Fruit fly (Drosophila melanogaster): ENCODE results near the gene MnM.

The MnM gene

dm6 chr3L:3141411-3141810 is 37.0 kb downstream of the MnM start (continued):
- TF ChIP-seq CG9817 (tag; optimal IDR thresholded peaks at IDR 0.05) (no peak), CG7745 (tag; optimal IDR thresholded peaks at IDR 0.05) (peak; percentile 64), gcm (GFP tag; optimal IDR thresholded peaks at IDR 0.05) (peak; percentile 64), CG10321 (GFP tag; IDR thresholded peaks at IDR 0.05) (no peak), CG4328 (GFP tag; optimal IDR thresholded peaks at IDR 0.05) (no peak), sim (GFP tag; IDR thresholded peaks at IDR 0.05) (peak; percentile 36; the same call in 1 of the 2 replicates)

dm6 chr3L:3134064-3134545 is 44.3 kb downstream of the MnM start:
- TF ChIP-seq Trl (optimal IDR thresholded peaks at IDR 0.05) (peak; percentile 49 to 69), Trl (GFP tag; optimal IDR thresholded peaks at IDR 0.05) (no peak), CG12391 (tag; optimal IDR thresholded peaks at IDR 0.05) (peak; percentile 29), Hsf (GFP tag; optimal IDR thresholded peaks at IDR 0.05) (no peak), CG34224 (GFP tag; IDR thresholded peaks at IDR 0.05; ENCODE audit: partially characterized antibody) (peak; percentile 40; the same call in 1 of the 3 replicates), ken (GFP tag; IDR thresholded peaks at IDR 0.05) (no peak), Nf-YC (tag; optimal IDR thresholded peaks at IDR 0.05) (no peak), Dad (GFP tag; optimal IDR thresholded peaks at IDR 0.05) (no peak), CG10147 (GFP tag; optimal IDR thresholded peaks at IDR 0.05) (no peak), Dbx (GFP tag; IDR thresholded peaks at IDR 0.05) (peak; percentile 50; the same call in 1 of the 3 replicates), otp (GFP tag; IDR thresholded peaks at IDR 0.05) (peak; percentile 15; the same call in 1 of the 3 replicates), nau (GFP tag; optimal IDR thresholded peaks at IDR 0.05) (peak; percentile 9), D19B (GFP tag; optimal IDR thresholded peaks at IDR 0.05) (peak; percentile 93), gce (GFP tag; IDR thresholded peaks at IDR 0.05) (no peak), sr (GFP tag; IDR thresholded peaks at IDR 0.05) (no peak), salm (tag; optimal IDR thresholded peaks at IDR 0.05) (no peak), trh (GFP tag; optimal IDR thresholded peaks at IDR 0.05) (no peak), Blimp-1 (GFP tag; optimal IDR thresholded peaks at IDR 0.05) (peak; percentile 3), CG9932 (GFP tag; IDR thresholded peaks at IDR 0.05) (peak; percentile 3; the same call in 1 of the 2 replicates), CrebB (tag; optimal IDR thresholded peaks at IDR 0.05) (peak; percentile 5), CG12071 (GFP tag; optimal IDR thresholded peaks at IDR 0.05) (peak; percentile 26), CG2875 (GFP tag; optimal IDR thresholded peaks at IDR 0.05) (no peak), grau (tag; optimal IDR thresholded peaks at IDR 0.05) (peak; percentile 35), NFAT (GFP tag; IDR thresholded peaks at IDR 0.05) (peak; percentile 41; the same call in 1 of the 2 replicates), CG12659 (GFP tag; optimal IDR thresholded peaks at IDR 0.05) (peak; percentile 2), PHDP (tag; optimal IDR thresholded peaks at IDR 0.05) (peak; percentile 14), CG7556 (GFP tag; optimal IDR thresholded peaks at IDR 0.05) (peak; percentile 42), CG11695 (GFP tag; IDR thresholded peaks at IDR 0.05) (no peak), MTF-1 (GFP tag; optimal IDR thresholded peaks at IDR 0.05; ENCODE audit: borderline replicate concordance) (peak; percentile 28), CG33557 (GFP tag; optimal IDR thresholded peaks at IDR 0.05) (no peak), nom (GFP tag; optimal IDR thresholded peaks at IDR 0.05) (peak; percentile 1), CG8290 (GFP tag; optimal IDR thresholded peaks at IDR 0.05) (no peak), CG8290 (tag; optimal IDR thresholded peaks at IDR 0.05) (peak in 1 of 2 experiments; percentile 29), CG2120 (GFP tag; optimal IDR thresholded peaks at IDR 0.05) (peak; percentile 26), B-H2 (GFP tag; optimal IDR thresholded peaks at IDR 0.05) (peak; percentile 30), BtbVII (GFP tag; optimal IDR thresholded peaks at IDR 0.05) (peak; percentile 55), HLHmδ (GFP tag; optimal IDR thresholded peaks at IDR 0.05) (no peak), CG17361 (GFP tag; IDR thresholded peaks at IDR 0.05) (0 out of 3 replicates have a peak, but pooled peaks have one; percentile 24), Hr51 (GFP tag; optimal IDR thresholded peaks at IDR 0.05) (peak in 1 of 2 experiments; percentile 45), cwo (GFP tag; optimal IDR thresholded peaks at IDR 0.05) (peak; percentile 20), CG32532 (GFP tag; IDR thresholded peaks at IDR 0.05) (peak; percentile 43), Ets65A (GFP tag) (no peak), CG2712 (tag; optimal IDR thresholded peaks at IDR 0.05) (peak; percentile 13)
